Worm (Caenorhabditis elegans): ENCODE data around the gene tsp-14.
A peak's percentile ranks its signal among the peaks of the same experiment; 100 is the strongest.

Gene tsp-14

ce11 chrX:4861413-4861812 lies 15.4 kb downstream of the tsp-14 start (continued):
- no peak for TF ChIP-seq fos-1 (tag; optimal IDR thresholded peaks at IDR 0.05)
- no peak for TF ChIP-seq efl-1 (optimal IDR thresholded peaks at IDR 0.05)
- TF ChIP-seq efl-1 (GFP tag; optimal IDR thresholded peaks at IDR 0.05 in 1 of 2): no peak
- TF ChIP-seq C34B4.2 (tag; optimal IDR thresholded peaks at IDR 0.05): no peak
- peak; percentile 6 for TF ChIP-seq nhr-71 (tag; optimal IDR thresholded peaks at IDR 0.05)
- TF ChIP-seq ztf-4 (tag; optimal IDR thresholded peaks at IDR 0.05): no peak
- no peak for TF ChIP-seq zip-4 (GFP tag; optimal IDR thresholded peaks at IDR 0.05)
- no peak for TF ChIP-seq hlh-4 (tag; optimal IDR thresholded peaks at IDR 0.05)
- TF ChIP-seq nhr-19 (GFP tag; conservative IDR thresholded peaks at IDR 0.05): no peak
- TF ChIP-seq zag-1 (tag; optimal IDR thresholded peaks at IDR 0.05): no peak
- no peak for TF ChIP-seq mab-9 (GFP tag; IDR thresholded peaks at IDR 0.05)
- TF ChIP-seq nhr-85 (tag): peak; percentile 84
- TF ChIP-seq nhr-76 (tag; optimal IDR thresholded peaks at IDR 0.05): no peak
- TF ChIP-seq nhr-11 (tag; optimal IDR thresholded peaks at IDR 0.05): no peak
- TF ChIP-seq lin-13 (GFP tag; optimal IDR thresholded peaks at IDR 0.05): no peak
- no peak for TF ChIP-seq dpl-1 (GFP tag; optimal IDR thresholded peaks at IDR 0.05)
- TF ChIP-seq unc-98 (GFP tag; IDR thresholded peaks at IDR 0.05): no peak
- no peak for TF ChIP-seq hlh-17 (GFP tag; optimal IDR thresholded peaks at IDR 0.05; ENCODE audit: borderline replicate concordance)
- TF ChIP-seq nhr-84 (tag; optimal IDR thresholded peaks at IDR 0.05): no peak
- TF ChIP-seq mep-1 (tag; optimal IDR thresholded peaks at IDR 0.05): peak; percentile 42
- TF ChIP-seq ets-5 (GFP tag; IDR thresholded peaks at IDR 0.05): no peak
- TF ChIP-seq unc-30 (tag; optimal IDR thresholded peaks at IDR 0.05): no peak
- no peak for TF ChIP-seq swsn-7 (tag; optimal IDR thresholded peaks at IDR 0.05)
- no peak for TF ChIP-seq sptf-1 (tag; optimal IDR thresholded peaks at IDR 0.05)
- no peak for TF ChIP-seq lir-3 (tag; optimal IDR thresholded peaks at IDR 0.05; ENCODE audit: poor library complexity)
- TF ChIP-seq pqm-1 (tag; optimal IDR thresholded peaks at IDR 0.05): no peak
- no peak for TF ChIP-seq mdl-1 (tag; optimal IDR thresholded peaks at IDR 0.05)
- no peak for TF ChIP-seq ztf-11 (tag; optimal IDR thresholded peaks at IDR 0.05)
- TF ChIP-seq nhr-77 (tag; optimal IDR thresholded peaks at IDR 0.05): no peak
- TF ChIP-seq efl-3 (GFP tag; optimal IDR thresholded peaks at IDR 0.05): no peak
- TF ChIP-seq grh-1 (GFP tag; IDR thresholded peaks at IDR 0.05): no peak
- TF ChIP-seq pag-3 (tag; optimal IDR thresholded peaks at IDR 0.05; ENCODE audit: borderline replicate concordance, insufficient read depth): no peak
- TF ChIP-seq egl-13 (tag; optimal IDR thresholded peaks at IDR 0.05): no peak
- no peak for TF ChIP-seq ces-1 (GFP tag; optimal IDR thresholded peaks at IDR 0.05)
- TF ChIP-seq C04F5.9 (tag; optimal IDR thresholded peaks at IDR 0.05): no peak
- TF ChIP-seq nhr-47 (tag; optimal IDR thresholded peaks at IDR 0.05): no peak
- peak; percentile 0 for TF ChIP-seq snu-23 (GFP tag; optimal IDR thresholded peaks at IDR 0.05)
- TF ChIP-seq isw-1 (GFP tag; IDR thresholded peaks at IDR 0.05): no peak
- TF ChIP-seq elt-2 (tag; optimal IDR thresholded peaks at IDR 0.05): no peak
- TF ChIP-seq ceh-63 (GFP tag; optimal IDR thresholded peaks at IDR 0.05): no peak
- no peak for TF ChIP-seq alr-1 (tag; optimal IDR thresholded peaks at IDR 0.05; ENCODE audit: borderline replicate concordance)
- TF ChIP-seq blmp-1 (tag; optimal IDR thresholded peaks at IDR 0.05): peak; percentile 86
- no peak for TF ChIP-seq unc-62 (GFP tag; optimal IDR thresholded peaks at IDR 0.05)
- TF ChIP-seq skn-1 (tag; optimal IDR thresholded peaks at IDR 0.05): no peak
- TF ChIP-seq ceh-8 (GFP tag; optimal IDR thresholded peaks at IDR 0.05): no peak
- TF ChIP-seq nhr-12 (tag; optimal IDR thresholded peaks at IDR 0.05): no peak
- TF ChIP-seq vab-15 (tag; optimal IDR thresholded peaks at IDR 0.05): no peak
- TF ChIP-seq fkh-8 (tag; optimal IDR thresholded peaks at IDR 0.05): no peak
- TF ChIP-seq nhr-90 (tag; optimal IDR thresholded peaks at IDR 0.05; ENCODE audit: poor library complexity): peak; percentile 21
